Worm (Caenorhabditis elegans) whole organism, L4/young adult: ENCODE data around the gene srh-46.

ENCODE experiments used
- dao-5 ChIP-seq: sonication (generic microtip); optimal IDR thresholded peaks from 2 replicates; lab custom pipeline; 2016; ENCODE audit warnings: missing genotype, missing genetic modification characterization, moderate library complexity, missing compliant biosample characterization
- him-1 ChIP-seq: sonication (generic microtip); optimal IDR thresholded peaks from 2 replicates; lab custom pipeline; 2016; ENCODE audit warnings: missing genotype, missing genetic modification reagents, missing genetic modification characterization, missing compliant biosample characterization

DNA sequence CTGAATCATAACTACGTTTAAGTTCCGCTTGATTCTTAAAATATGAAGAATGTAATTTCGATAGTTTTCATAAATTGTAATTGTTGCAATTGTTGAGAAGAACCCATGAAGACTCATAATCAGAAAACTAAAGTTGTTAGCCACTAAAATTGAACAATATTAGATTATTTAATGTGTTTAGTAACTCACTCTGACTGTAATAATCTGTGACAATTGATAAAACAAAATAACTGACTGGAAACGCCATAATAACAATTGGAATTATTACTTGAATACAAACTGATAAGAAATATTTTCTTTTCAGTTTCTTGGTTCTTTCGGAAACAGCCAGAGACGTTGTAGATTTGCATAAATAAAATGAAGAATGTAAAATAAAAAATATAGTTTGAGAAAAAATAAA is 3.3 kb downstream of the srh-46 start:
- no peak for TF ChIP-seq him-1 (tag; lab: Kevin White, UChicago)
- TF ChIP-seq dao-5 = no peak
